Fruit fly (Drosophila melanogaster): ENCODE measurements around the gene CG43618.

Gene CG43618

DNA sequence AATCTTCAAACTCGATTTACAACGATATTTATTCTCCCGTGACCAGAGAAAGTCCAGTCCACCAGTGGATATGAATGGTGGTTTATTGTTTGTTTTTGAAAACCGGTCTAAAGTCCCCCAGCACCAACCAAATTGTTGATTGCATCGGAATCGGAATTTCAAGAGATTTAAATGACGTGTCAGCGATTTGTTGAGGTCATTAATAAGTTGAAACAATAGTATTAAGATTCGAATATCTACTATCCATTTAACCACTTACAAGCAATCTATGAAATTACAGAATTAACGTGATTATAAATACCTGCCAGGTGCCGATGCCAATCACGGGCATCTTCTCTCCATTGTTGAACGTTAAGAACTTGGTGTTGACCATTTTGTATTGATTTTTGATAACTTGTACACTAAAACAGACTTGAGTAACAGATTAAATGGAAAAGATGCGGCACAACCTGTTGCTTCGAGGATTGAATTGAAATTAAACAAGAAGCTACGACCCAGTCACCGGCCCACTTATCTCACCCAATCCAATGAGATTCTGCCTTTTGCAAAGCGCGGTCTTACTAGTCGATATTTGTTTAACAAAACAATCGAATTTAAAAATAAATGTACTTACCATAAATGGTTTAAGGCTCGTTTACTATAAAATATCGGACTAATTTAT lies 41.2 kb upstream of the CG43618 start, which contains the start of gene CG2767:
CG2767 (minus strand) TSS at position 516 of the 661 bp plus-strand sequence.
- TF ChIP-seq Rel (GFP tag; optimal IDR thresholded peaks at IDR 0.05) (no peak), Rel (tag; optimal IDR thresholded peaks at IDR 0.05) (peak; percentile 48), dsf (GFP tag; optimal IDR thresholded peaks at IDR 0.05; ENCODE audit: borderline replicate concordance) (no peak), OdsH (GFP tag; optimal IDR thresholded peaks at IDR 0.05) (no peak), Hr83 (GFP tag; optimal IDR thresholded peaks at IDR 0.05; ENCODE audit: poor library complexity, severe bottlenecking) (peak; percentile 11), Hnf4 (GFP tag; optimal IDR thresholded peaks at IDR 0.05) (peak; percentile 20), Sp1 (GFP tag; optimal IDR thresholded peaks at IDR 0.05) (peak; percentile 45)

DNA sequence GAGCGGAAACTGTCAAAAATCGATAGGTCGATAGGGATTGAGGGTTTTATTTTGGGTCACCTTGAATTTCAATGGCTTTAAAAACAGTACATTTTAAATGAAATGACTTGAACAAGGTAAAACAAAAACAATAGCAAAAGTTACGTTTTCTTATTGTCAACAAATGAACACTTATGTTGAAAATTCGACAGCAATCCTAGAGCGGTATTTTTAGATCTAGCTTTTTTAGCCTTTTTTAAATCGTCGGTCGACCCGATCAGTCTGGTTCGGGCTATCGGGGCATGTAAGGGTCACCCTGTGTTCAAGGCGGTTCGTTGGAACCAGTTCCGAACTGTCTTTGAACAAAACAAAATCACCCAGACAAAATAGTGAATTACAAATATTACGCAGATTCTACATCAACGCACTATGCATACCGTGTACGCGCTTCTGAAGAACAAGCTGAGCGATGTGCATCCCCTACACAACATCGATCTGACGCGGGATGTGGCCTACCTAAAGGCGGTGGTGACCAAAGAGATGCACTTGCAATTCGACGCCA lies 39.8 kb upstream of the CG43618 start, which contains the start of the genes CG11052 and CG3223:
CG11052 (minus strand) TSS at position 218 of the 541 bp plus-strand sequence.
CG3223 (plus strand) TSS at position 321 of the 541 bp plus-strand sequence.
- TF ChIP-seq sage (GFP tag; optimal IDR thresholded peaks at IDR 0.05), result no peak
- TF ChIP-seq Hr78 (GFP tag; optimal IDR thresholded peaks at IDR 0.05), result no peak
- peak; percentile 8 for TF ChIP-seq h (GFP tag; optimal IDR thresholded peaks at IDR 0.05)
- no peak for TF ChIP-seq Dif (GFP tag; optimal IDR thresholded peaks at IDR 0.05; ENCODE audit: partially characterized antibody)
- TF ChIP-seq Myc (optimal IDR thresholded peaks at IDR 0.05), result peak; percentile 62
- TF ChIP-seq dmrt93B (GFP tag; optimal IDR thresholded peaks at IDR 0.05), result no peak
- no peak for TF ChIP-seq Abd-B (GFP tag; optimal IDR thresholded peaks at IDR 0.05)
- no peak for TF ChIP-seq Jra (GFP tag; optimal IDR thresholded peaks at IDR 0.05)
- TF ChIP-seq rgr (GFP tag; optimal IDR thresholded peaks at IDR 0.05), result no peak
- TF ChIP-seq Hr83 (GFP tag; optimal IDR thresholded peaks at IDR 0.05; ENCODE audit: poor library complexity, severe bottlenecking), result no peak
- TF ChIP-seq usp (GFP tag; optimal IDR thresholded peaks at IDR 0.05), result no peak
- peak; percentile 15 for TF ChIP-seq Sp1 (GFP tag; optimal IDR thresholded peaks at IDR 0.05)
- TF ChIP-seq dsf (GFP tag; optimal IDR thresholded peaks at IDR 0.05; ENCODE audit: borderline replicate concordance), result no peak
- TF ChIP-seq N (GFP tag; optimal IDR thresholded peaks at IDR 0.05), result no peak
- no peak for TF ChIP-seq woc (GFP tag; optimal IDR thresholded peaks at IDR 0.05)
- TF ChIP-seq tai (GFP tag; optimal IDR thresholded peaks at IDR 0.05), result no peak
- TF ChIP-seq foxo (GFP tag; optimal IDR thresholded peaks at IDR 0.05), result no peak
- TF ChIP-seq Hnf4 (GFP tag; optimal IDR thresholded peaks at IDR 0.05), result peak; percentile 9
- no peak for TF ChIP-seq Dfd (GFP tag; optimal IDR thresholded peaks at IDR 0.05)
- peak; percentile 15 for TF ChIP-seq HLH106 (tag; optimal IDR thresholded peaks at IDR 0.05)
- TF ChIP-seq ey (GFP tag; optimal IDR thresholded peaks at IDR 0.05), result no peak
- TF ChIP-seq Rel (GFP tag; optimal IDR thresholded peaks at IDR 0.05), result no peak
- TF ChIP-seq Rel (tag; optimal IDR thresholded peaks at IDR 0.05), result peak; percentile 92

DNA sequence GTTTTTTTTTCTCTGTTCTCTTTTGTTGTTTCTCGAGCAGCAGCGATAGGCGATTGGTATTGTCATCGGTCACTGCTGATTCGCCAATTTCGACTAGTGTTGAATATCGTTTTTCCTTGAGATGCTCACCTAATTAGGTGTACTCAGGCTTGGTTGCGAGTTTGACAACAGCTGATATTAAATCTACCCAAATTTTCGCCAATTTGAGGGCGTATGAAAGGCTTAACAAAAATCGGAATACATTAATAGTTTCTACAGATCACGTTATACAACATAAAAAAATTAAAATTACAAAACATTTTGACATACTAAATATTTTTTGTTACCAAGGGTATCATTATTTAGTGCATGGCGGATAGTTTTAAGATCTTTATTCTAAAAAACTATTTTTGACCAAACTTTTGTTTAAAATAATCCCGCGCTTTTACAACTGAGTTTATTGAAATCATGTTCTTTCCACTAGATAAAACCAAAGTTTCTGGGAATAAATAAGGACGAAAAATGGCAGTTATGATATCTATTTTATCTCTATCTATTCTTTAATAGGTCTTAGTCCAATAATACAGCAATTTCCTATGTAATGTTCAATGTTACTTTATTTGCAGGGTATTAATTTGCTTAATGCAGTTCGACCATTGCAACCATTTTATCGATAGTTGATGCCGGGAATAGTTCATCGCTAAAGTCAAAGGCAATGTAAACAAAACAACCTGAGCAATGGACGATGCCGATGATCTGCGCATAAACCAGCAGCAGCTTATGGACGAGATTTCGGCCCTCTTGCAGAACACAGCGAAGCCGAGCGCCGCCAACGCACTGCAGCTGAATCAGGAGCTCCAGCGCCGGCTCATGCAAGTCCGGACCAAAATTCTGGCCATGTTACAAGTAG lies 35.6 kb upstream of the CG43618 start, which contains the start of the genes CG10435 and Pbp95:
CG10435 (minus strand) TSS at position 81 of the 889 bp plus-strand sequence.
Pbp95 (plus strand) TSS at position 671 of the 889 bp plus-strand sequence.
- TF ChIP-seq woc (GFP tag; optimal IDR thresholded peaks at IDR 0.05) (peak; percentile 81), GATAd (GFP tag; optimal IDR thresholded peaks at IDR 0.05) (no peak), CG9705 (GFP tag; optimal IDR thresholded peaks at IDR 0.05) (no peak), h (GFP tag; optimal IDR thresholded peaks at IDR 0.05) (peak; percentile 62), tai (GFP tag; optimal IDR thresholded peaks at IDR 0.05) (no peak), dl (GFP tag; optimal IDR thresholded peaks at IDR 0.05; ENCODE audit: insufficient read depth in 1 of 2, partially characterized antibody in 2 of 2) (no peak), lola (GFP tag; optimal IDR thresholded peaks at IDR 0.05) (no peak), CG32264 (GFP tag; optimal IDR thresholded peaks at IDR 0.05) (no peak), br (GFP tag; optimal IDR thresholded peaks at IDR 0.05) (no peak), dmrt93B (GFP tag; optimal IDR thresholded peaks at IDR 0.05) (no peak), brk (GFP tag; optimal IDR thresholded peaks at IDR 0.05) (no peak), Abd-B (GFP tag; optimal IDR thresholded peaks at IDR 0.05) (no peak), jim (GFP tag; optimal IDR thresholded peaks at IDR 0.05) (peak; percentile 55), Rel (GFP tag; optimal IDR thresholded peaks at IDR 0.05) (no peak), Rel (tag; optimal IDR thresholded peaks at IDR 0.05) (no peak), OdsH (GFP tag; optimal IDR thresholded peaks at IDR 0.05) (peak; percentile 28), Dif (GFP tag; optimal IDR thresholded peaks at IDR 0.05; ENCODE audit: partially characterized antibody) (peak; percentile 7), psq (GFP tag; optimal IDR thresholded peaks at IDR 0.05) (peak; percentile 39), sv (GFP tag; optimal IDR thresholded peaks at IDR 0.05) (no peak), Myc (optimal IDR thresholded peaks at IDR 0.05) (peak; percentile 67), HLH106 (tag; optimal IDR thresholded peaks at IDR 0.05) (peak; percentile 38), Hr83 (GFP tag; optimal IDR thresholded peaks at IDR 0.05; ENCODE audit: poor library complexity, severe bottlenecking) (peak; percentile 86), Hnf4 (GFP tag; optimal IDR thresholded peaks at IDR 0.05) (peak; percentile 80), Dfd (GFP tag; optimal IDR thresholded peaks at IDR 0.05) (no peak), Sp1 (GFP tag; optimal IDR thresholded peaks at IDR 0.05) (no peak), Jra (GFP tag; optimal IDR thresholded peaks at IDR 0.05) (no peak), fru (GFP tag; optimal IDR thresholded peaks at IDR 0.05) (no peak), Vsx2 (GFP tag; optimal IDR thresholded peaks at IDR 0.05; ENCODE audit: partially characterized antibody) (peak; percentile 93), rgr (GFP tag; optimal IDR thresholded peaks at IDR 0.05) (no peak), pan (optimal IDR thresholded peaks at IDR 0.05) (no peak), CrebA (GFP tag; optimal IDR thresholded peaks at IDR 0.05; ENCODE audit: borderline replicate concordance) (no peak), dsf (GFP tag; optimal IDR thresholded peaks at IDR 0.05; ENCODE audit: borderline replicate concordance) (peak; percentile 19), usp (GFP tag; optimal IDR thresholded peaks at IDR 0.05) (no peak), Mio (GFP tag; optimal IDR thresholded peaks at IDR 0.05) (no peak), foxo (GFP tag; optimal IDR thresholded peaks at IDR 0.05) (peak in 1 of 2 experiments; percentile 72)

All from whole organism, wandering third instar larva.